Fruit fly (Drosophila melanogaster) whole organism, pupa: ENCODE results near the gene CG32683.

Experiments
- CG10348 ChIP-seq: fragments of 200-800 bp; sonication (Bioruptor generic); IDR thresholded peaks from 2 replicates; pipeline ENCODE4 v1.3.6; 2022; ENCODE audit warnings: missing biosample characterization, missing genetic modification characterization
- CG14655 ChIP-seq: fragments of 200-800 bp; sonication (Bioruptor generic); optimal IDR thresholded peaks from 3 replicates; lab custom pipeline; 2017; ENCODE audit warnings: mild to moderate bottlenecking, missing biosample characterization, missing genetic modification reagents, missing genetic modification characterization
- CG15710 ChIP-seq: fragments of 200-800 bp; sonication (Bioruptor generic); optimal IDR thresholded peaks from 2 replicates; lab custom pipeline; 2018; ENCODE audit warnings: missing biosample characterization, mild to moderate bottlenecking, missing genetic modification characterization, moderate library complexity
- CG8159 ChIP-seq: fragments of 200-800 bp; sonication (Bioruptor generic); optimal IDR thresholded peaks from 3 replicates; lab custom pipeline; 2018; ENCODE audit warnings: missing biosample characterization, mild to moderate bottlenecking, missing genetic modification characterization, moderate library complexity
- CG8301 ChIP-seq: fragments of 200-800 bp; sonication (Bioruptor generic); optimal IDR thresholded peaks from 2 replicates; lab custom pipeline; 2018; ENCODE audit warnings: missing biosample characterization, mild to moderate bottlenecking, missing genetic modification characterization
- EcR ChIP-seq: fragments of 200-800 bp; sonication (Bioruptor generic); optimal IDR thresholded peaks from 3 replicates; lab custom pipeline; 2019; ENCODE audit warnings: missing biosample characterization, missing genetic modification characterization, mild to moderate bottlenecking, moderate library complexity, missing genetic modification reagents
- Pif1A ChIP-seq: fragments of 200-800 bp; sonication (Bioruptor generic); optimal IDR thresholded peaks from 3 replicates; lab custom pipeline; 2016; ENCODE audit warnings: missing biosample characterization, missing genetic modification characterization
- Pif1B ChIP-seq: fragments of 200-800 bp; sonication (Bioruptor generic); optimal IDR thresholded peaks from 3 replicates; lab custom pipeline; 2016; ENCODE audit warnings: missing biosample characterization, missing genetic modification characterization
- Snoo ChIP-seq: fragments of 200-800 bp; sonication (Bioruptor generic); optimal IDR thresholded peaks from 3 replicates; lab custom pipeline; 2017; ENCODE audit warnings: missing biosample characterization, mild to moderate bottlenecking, missing genetic modification characterization, inconsistent platforms
- fd96Ca ChIP-seq: fragments of 200-800 bp; sonication (Bioruptor generic); IDR thresholded peaks from 3 replicates; pipeline ENCODE4 v1.3.6; 2022; ENCODE audit warnings: missing biosample characterization, missing genetic modification characterization
- rn ChIP-seq: fragments of 200-800 bp; sonication (Bioruptor generic); IDR thresholded peaks from 2 replicates; pipeline ENCODE4 v1.3.6; 2022; ENCODE audit warnings: missing biosample characterization, missing genetic modification characterization

The CG32683 gene

DNA sequence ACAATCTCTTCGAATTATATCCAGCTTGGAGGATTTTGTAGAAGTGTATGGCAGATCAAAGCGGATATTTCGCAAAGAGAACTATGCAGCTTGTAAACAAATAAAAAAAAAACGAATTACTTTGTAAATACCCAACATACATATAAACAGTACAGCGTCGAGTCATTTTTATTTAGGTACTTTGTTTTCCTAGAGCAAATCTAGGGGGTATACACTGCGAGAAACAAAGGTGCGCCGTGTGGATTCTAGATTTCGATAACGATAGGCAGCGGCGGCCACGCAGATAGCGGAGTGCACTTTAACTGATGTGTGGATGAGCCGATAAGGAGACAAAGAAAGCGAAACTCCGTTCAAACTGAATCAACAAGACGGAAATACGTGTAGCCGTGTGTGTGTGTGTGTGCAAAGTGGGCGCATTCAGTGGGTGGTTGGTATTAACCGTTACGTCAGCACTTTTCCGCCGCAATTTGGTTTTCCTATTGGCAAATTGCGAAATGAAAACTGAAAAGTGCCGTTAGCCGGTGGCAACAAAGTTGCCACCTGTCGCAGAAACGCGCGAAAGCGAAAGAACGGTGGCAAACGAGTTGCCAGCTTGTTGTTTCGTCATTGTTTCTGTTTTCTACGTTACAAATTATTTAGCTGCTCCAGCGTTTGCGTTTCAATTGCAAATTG lies 90.0 kb downstream of the CG32683 start:
- 0 out of 3 replicates have a peak, but pooled peaks have one; percentile 29 for TF ChIP-seq fd96Ca (GFP tag; lab: Robert Waterston, UW)
- TF ChIP-seq CG8159 (tag; lab: Kevin White, UChicago): peak; percentile 15
- TF ChIP-seq Pif1A (GFP tag; lab: Kevin White, UChicago): peak; percentile 24
- no peak for TF ChIP-seq CG15710 (tag; lab: Kevin White, UChicago)

DNA sequence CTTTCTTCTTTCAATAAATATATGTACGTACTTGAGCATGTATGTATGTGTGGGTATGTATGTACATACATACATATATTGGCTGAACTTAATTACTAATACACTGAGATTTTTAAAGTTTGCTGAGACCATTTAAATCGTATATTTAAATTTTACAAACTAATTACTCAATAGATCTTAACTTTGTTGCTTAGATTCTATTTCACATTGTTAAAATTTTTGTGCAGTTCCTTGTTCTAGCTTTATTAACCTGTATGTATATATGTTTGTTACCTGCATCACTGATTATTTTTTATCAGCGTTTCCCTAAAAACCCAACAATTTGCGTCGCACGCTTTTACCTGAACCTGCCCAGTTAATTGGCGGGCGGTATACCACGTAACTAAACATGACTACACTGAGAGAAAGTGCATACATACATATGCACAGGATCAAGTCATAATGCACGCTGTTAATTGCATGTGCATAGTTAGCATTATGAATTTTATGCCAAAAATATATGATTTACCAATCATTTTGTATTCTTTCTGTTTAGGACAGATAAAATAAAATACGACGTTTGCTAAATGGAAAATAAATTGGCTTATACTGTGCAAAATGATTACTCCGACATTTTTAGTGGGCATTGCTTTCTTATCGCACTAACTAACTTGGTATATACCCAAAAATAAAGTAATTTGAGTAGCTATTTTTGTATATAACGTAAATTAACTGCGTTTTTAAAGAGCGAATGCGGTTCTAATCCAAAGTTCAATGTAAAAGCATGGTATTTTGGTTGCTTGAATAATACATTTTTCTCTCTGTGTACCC lies 91.9 kb downstream of the CG32683 start:
- TF ChIP-seq CG14655 (GFP tag; lab: Kevin White, UChicago) (peak; percentile 7), rn (no peak), CG10348 (no peak), Snoo (tag; lab: Kevin White, UChicago) (peak; percentile 19), CG8159 (tag; lab: Kevin White, UChicago) (peak; percentile 13)

DNA sequence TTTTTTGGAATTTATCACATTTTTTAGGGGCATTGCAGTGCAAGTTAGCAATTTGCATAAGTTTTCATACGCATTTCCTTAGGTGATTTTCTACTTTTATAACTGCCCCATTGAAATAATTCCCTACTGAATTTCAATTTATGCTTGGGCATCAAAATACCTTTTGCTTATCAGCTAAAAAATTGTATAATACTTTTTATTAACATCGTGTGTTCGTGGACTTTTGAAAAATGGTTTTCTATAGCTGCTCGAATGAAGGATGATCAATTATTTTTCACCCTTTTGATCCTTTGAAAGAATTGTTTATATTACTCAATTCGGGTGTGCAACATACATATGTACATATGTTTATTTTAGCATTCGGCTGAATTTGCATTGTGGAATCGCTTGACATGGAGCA lies 92.6 kb downstream of the CG32683 start:
- no peak for TF ChIP-seq fd96Ca (GFP tag; lab: Robert Waterston, UW)
- no peak for TF ChIP-seq Pif1B (GFP tag; lab: Kevin White, UChicago)
- TF ChIP-seq EcR: no peak
- TF ChIP-seq CG8301: no peak
